Worm (Caenorhabditis elegans): ENCODE data around the gene tomm-7.

Gene tomm-7

DNA sequence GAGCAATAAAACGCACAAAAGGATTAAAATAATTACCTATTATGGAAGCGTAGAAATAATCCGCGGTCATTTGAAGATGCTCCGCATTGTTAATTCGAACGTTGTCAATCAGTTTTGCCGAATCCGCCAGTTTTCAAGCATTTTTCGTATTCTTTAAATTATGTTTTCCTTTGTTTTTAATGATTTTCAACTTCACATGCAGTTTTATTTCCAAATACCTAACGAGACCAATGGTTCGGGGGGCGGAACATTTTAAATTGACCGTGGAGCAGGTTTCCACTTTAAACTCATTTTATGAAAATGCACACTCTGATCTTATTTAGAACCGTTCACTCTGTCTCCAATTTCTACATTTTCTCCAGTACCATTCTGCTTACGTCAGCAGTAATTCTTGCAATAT, 35.3 kb downstream of the tomm-7 start, which contains the start of gene ZK688.4:
Gene ZK688.4, plus strand, starts transcription at position 301 of the 400 bp plus-strand sequence.
- TF ChIP-seq ceh-43 (GFP tag; optimal IDR thresholded peaks at IDR 0.05) (no peak), lsy-2 (tag; optimal IDR thresholded peaks at IDR 0.05) (no peak), hlh-1 (tag; optimal IDR thresholded peaks at IDR 0.05) (no peak), cnd-1 (tag; optimal IDR thresholded peaks at IDR 0.05) (no peak), lin-32 (GFP tag; optimal IDR thresholded peaks at IDR 0.05) (no peak), nhr-28 (tag; optimal IDR thresholded peaks at IDR 0.05) (no peak), ham-2 (GFP tag; optimal IDR thresholded peaks at IDR 0.05) (no peak), ztf-11 (tag; optimal IDR thresholded peaks at IDR 0.05) (no peak), sem-2 (GFP tag; optimal IDR thresholded peaks at IDR 0.05) (no peak), bed-3 (GFP tag; optimal IDR thresholded peaks at IDR 0.05) (no peak), unc-120 (tag; optimal IDR thresholded peaks at IDR 0.05; ENCODE audit: poor library complexity, severe bottlenecking) (no peak)

DNA sequence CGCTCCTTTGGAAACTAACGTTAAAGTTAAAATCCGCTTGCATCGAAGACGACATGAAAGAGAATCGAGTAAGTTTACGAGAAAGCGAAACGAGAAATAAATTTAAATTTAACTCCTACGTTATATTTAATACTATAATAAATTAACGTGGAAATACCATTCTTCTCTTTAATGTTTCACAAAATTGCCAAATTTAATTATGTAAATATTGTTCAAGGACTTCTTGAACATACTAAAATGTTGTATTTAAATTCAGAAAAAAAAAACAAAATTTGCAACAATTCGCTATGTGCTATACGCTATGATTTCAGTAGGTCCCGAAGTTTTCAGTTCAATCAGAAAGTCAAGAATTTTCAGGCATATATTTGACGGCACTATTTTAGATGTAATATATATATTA, 37.5 kb downstream of the tomm-7 start, which contains the start of gene ZK688.10:
Gene ZK688.10, minus strand, starts transcription at position 101 of the 400 bp plus-strand sequence.
- TF ChIP-seq mep-1 (tag; optimal IDR thresholded peaks at IDR 0.05) = no peak
- no peak for TF ChIP-seq unc-120 (tag; optimal IDR thresholded peaks at IDR 0.05; ENCODE audit: poor library complexity, severe bottlenecking)
- no peak for TF ChIP-seq nhr-76 (tag; optimal IDR thresholded peaks at IDR 0.05)
- TF ChIP-seq zip-8 (tag; optimal IDR thresholded peaks at IDR 0.05) = no peak
- TF ChIP-seq lin-13 (tag; optimal IDR thresholded peaks at IDR 0.05) = no peak
- no peak for TF ChIP-seq flh-1 (GFP tag; optimal IDR thresholded peaks at IDR 0.05)
- TF ChIP-seq M03D4.4 (tag; optimal IDR thresholded peaks at IDR 0.05) = no peak

- TF ChIP-seq ces-1 (GFP tag; optimal IDR thresholded peaks at IDR 0.05) (no peak), snpc-4 (tag; optimal IDR thresholded peaks at IDR 0.05) (no peak), elt-3 (tag; optimal IDR thresholded peaks at IDR 0.05) (no peak), nhr-12 (tag; optimal IDR thresholded peaks at IDR 0.05) (no peak), M03D4.4 (tag; optimal IDR thresholded peaks at IDR 0.05) (no peak), nhr-2 (tag; optimal IDR thresholded peaks at IDR 0.05) (no peak), unc-39 (tag; optimal IDR thresholded peaks at IDR 0.05) (no peak), sptf-1 (tag; optimal IDR thresholded peaks at IDR 0.05) (no peak), blmp-1 (tag; optimal IDR thresholded peaks at IDR 0.05) (no peak), pha-4 (tag; optimal IDR thresholded peaks at IDR 0.05) (no peak), flh-1 (GFP tag; optimal IDR thresholded peaks at IDR 0.05) (no peak), mab-5 (tag; optimal IDR thresholded peaks at IDR 0.05) (no peak), lin-13 (tag; optimal IDR thresholded peaks at IDR 0.05) (no peak), nhr-76 (tag; optimal IDR thresholded peaks at IDR 0.05) (no peak), bed-3 (GFP tag; optimal IDR thresholded peaks at IDR 0.05) (no peak), drap-1 (GFP tag; optimal IDR thresholded peaks at IDR 0.05) (no peak), lsy-2 (tag; optimal IDR thresholded peaks at IDR 0.05) (no peak), nhr-237 (tag; optimal IDR thresholded peaks at IDR 0.05) (no peak), mls-2 (tag; optimal IDR thresholded peaks at IDR 0.05) (no peak), sem-2 (GFP tag; optimal IDR thresholded peaks at IDR 0.05) (no peak)
Measured at ce11 chrIII:7897733-7898132, 38.3 kb downstream of the tomm-7 start.

- no peak for TF ChIP-seq nhr-237 (tag; optimal IDR thresholded peaks at IDR 0.05)
- no peak for TF ChIP-seq ceh-43 (GFP tag; optimal IDR thresholded peaks at IDR 0.05)
- TF ChIP-seq pha-4 (tag; optimal IDR thresholded peaks at IDR 0.05) = no peak
- TF ChIP-seq lin-13 (tag; optimal IDR thresholded peaks at IDR 0.05) = no peak
- no peak for TF ChIP-seq unc-39 (tag; optimal IDR thresholded peaks at IDR 0.05)
Measured at ce11 chrIII:7900733-7901132, 41.3 kb downstream of the tomm-7 start, which contains the start of gene best-24. TSS of gene best-24 (plus strand) at chrIII:7901033.

DNA sequence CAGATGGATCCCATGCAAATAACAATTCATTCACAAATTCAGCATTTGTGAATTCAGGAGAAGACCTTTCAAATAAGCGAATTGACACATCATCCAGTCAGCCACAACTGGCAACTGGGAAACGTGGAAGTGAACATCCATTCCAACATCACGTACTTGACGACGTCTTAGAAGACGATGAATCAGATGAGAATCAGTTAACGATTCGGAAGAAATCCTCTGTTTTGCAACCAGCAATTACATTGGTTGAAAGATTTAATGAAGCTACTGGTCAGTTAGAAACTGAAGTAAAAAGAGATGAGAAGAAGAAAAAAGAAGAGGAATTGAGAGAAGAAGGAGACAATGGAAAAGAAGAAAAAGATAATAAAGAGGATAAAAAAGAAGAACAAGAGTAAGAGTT, 44.0 kb downstream of the tomm-7 start:
- TF ChIP-seq sem-2 (GFP tag; optimal IDR thresholded peaks at IDR 0.05) (no peak), nhr-76 (tag; optimal IDR thresholded peaks at IDR 0.05) (no peak), drap-1 (GFP tag; optimal IDR thresholded peaks at IDR 0.05) (no peak), hlh-1 (tag; optimal IDR thresholded peaks at IDR 0.05) (no peak), blmp-1 (tag; optimal IDR thresholded peaks at IDR 0.05) (no peak), pha-4 (tag; optimal IDR thresholded peaks at IDR 0.05) (no peak), mls-2 (tag; optimal IDR thresholded peaks at IDR 0.05) (no peak), snpc-4 (tag; optimal IDR thresholded peaks at IDR 0.05) (no peak), unc-39 (tag; optimal IDR thresholded peaks at IDR 0.05) (no peak), lsy-2 (tag; optimal IDR thresholded peaks at IDR 0.05) (no peak), cnd-1 (tag; optimal IDR thresholded peaks at IDR 0.05) (no peak), ceh-39 (tag; optimal IDR thresholded peaks at IDR 0.05) (no peak), ceh-83 (GFP tag; optimal IDR thresholded peaks at IDR 0.05) (no peak), unc-120 (tag; optimal IDR thresholded peaks at IDR 0.05; ENCODE audit: poor library complexity, severe bottlenecking) (no peak), ces-1 (GFP tag; optimal IDR thresholded peaks at IDR 0.05) (no peak), nhr-12 (tag; optimal IDR thresholded peaks at IDR 0.05) (no peak), mep-1 (tag; optimal IDR thresholded peaks at IDR 0.05) (no peak), zip-8 (tag; optimal IDR thresholded peaks at IDR 0.05) (no peak), lin-32 (GFP tag; optimal IDR thresholded peaks at IDR 0.05) (no peak)

Measured in whole organism, mixed stage, embryonic.